Fruit fly (Drosophila melanogaster): ENCODE data around the gene Bin1.

The Bin1 gene

DNA sequence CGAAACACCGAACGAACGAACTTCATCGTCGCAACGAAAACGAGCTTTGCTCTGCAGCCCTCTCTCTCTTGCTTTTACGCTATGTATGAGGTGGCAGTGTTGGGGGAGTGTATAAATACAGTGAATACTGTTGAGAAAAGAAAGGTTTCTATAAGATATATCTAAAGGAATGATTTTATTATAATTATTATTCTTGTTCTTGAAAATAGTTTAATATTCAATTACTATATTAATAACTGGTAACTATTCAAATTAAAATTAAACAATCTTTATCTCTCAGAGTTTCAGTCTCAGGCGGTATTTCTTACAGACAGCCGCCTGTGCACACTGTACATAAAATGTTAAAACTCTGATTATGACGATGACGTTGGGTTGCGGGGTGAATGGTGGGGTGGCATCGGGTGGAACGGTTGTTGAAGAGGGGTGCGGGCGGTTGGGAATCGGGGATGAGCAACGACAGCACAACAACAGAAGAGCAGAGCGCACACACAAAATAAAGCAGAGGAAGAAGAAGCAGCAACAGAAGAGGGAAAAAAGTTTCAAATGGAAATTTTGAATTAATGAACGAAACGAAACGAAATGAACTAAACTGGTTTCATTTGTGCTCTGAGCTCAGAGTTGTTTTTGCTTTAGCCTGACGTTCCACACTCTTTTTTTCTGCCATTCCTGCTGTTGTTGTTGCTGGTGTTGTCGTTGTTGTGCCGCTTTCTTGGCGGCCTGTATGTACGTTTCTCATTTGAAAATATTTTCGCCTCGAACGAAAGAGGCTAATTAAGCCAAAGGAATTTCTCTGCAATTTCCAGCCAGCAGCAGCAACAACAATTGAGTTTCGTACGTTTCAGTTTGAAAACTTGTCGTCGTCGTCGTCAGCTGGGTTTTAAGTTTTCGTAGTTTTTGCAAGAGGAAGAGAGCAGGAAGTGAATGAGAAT lies 47.6 kb upstream of the Bin1 start (continued):
- TF ChIP-seq Met (GFP tag; optimal IDR thresholded peaks at IDR 0.05) (peak; percentile 93), CG9139 (GFP tag; optimal IDR thresholded peaks at IDR 0.05) (peak; percentile 92), Sox15 (GFP tag; optimal IDR thresholded peaks at IDR 0.05) (peak; percentile 94), lz (GFP tag; optimal IDR thresholded peaks at IDR 0.05) (peak; percentile 94), CG11902 (GFP tag; optimal IDR thresholded peaks at IDR 0.05) (peak; percentile 97), spab (GFP tag; optimal IDR thresholded peaks at IDR 0.05) (peak; percentile 96), Ets96B (tag; optimal IDR thresholded peaks at IDR 0.05) (peak; percentile 99), salr (GFP tag; optimal IDR thresholded peaks at IDR 0.05) (peak; percentile 91 to 98), CG6276 (GFP tag; optimal IDR thresholded peaks at IDR 0.05) (peak; percentile 95), CG16779 (tag; optimal IDR thresholded peaks at IDR 0.05) (peak; percentile 93), svp (GFP tag) (peak; percentile 92), CG6854 (GFP tag; optimal IDR thresholded peaks at IDR 0.05) (peak; percentile 86), CG1621 (tag; optimal IDR thresholded peaks at IDR 0.05) (peak; percentile 86), net (GFP tag; optimal IDR thresholded peaks at IDR 0.05) (peak; percentile 96), CG3032 (tag; optimal IDR thresholded peaks at IDR 0.05) (peak; percentile 98), OdsH (GFP tag; optimal IDR thresholded peaks at IDR 0.05) (peak; percentile 97), CG8319 (GFP tag; optimal IDR thresholded peaks at IDR 0.05) (peak; percentile 96), CG10669 (GFP tag; optimal IDR thresholded peaks at IDR 0.05) (peak; percentile 97)

DNA sequence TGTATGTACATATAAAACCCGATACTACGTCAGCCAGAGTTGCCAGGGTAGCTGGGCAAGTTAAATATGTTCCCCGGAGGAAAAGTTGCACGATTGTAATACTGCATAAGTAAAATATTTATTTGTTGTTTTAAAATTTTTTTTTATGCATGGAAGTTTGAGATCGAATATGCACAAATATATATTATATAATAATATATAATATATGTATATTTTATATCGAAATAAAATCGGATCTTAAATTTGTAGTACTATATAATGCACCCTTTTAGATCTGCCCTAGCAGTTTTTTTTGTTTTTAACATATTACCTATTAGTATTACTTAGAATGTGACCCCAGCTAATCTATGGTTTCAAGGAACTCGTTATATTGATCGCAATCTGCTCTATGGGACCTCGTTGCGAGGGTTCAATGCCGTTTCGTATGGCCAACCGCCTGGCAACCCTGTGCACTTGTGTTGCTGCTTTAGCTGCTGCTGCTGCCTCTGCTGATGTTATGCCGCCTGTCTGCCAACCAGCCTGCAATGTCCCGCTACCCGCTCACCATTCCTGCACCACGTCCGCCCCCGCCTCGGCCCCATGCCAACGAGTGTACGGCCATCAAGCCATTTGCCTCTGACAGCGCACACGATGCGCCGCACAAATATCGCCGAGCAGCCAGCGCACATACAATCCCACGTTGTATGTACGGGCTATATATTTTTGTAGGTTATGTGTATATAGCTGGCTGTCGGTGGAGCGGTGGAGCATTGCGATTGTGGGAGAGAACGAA lies 46.8 kb upstream of the Bin1 start:
- TF ChIP-seq CG11294 (GFP tag; IDR thresholded peaks at IDR 0.05) = no peak
- TF ChIP-seq CG7368 (GFP tag; optimal IDR thresholded peaks at IDR 0.05) = no peak
- peak; percentile 91 for TF ChIP-seq spab (GFP tag; optimal IDR thresholded peaks at IDR 0.05)
- no peak for TF ChIP-seq eg (GFP tag; IDR thresholded peaks at IDR 0.05)
- TF ChIP-seq Met (GFP tag; optimal IDR thresholded peaks at IDR 0.05) = peak; percentile 70
- TF ChIP-seq fkh (GFP tag; optimal IDR thresholded peaks at IDR 0.05) = peak; percentile 12
- peak; percentile 82 for TF ChIP-seq CG10669 (GFP tag; optimal IDR thresholded peaks at IDR 0.05)
- no peak for TF ChIP-seq CG6854 (GFP tag; optimal IDR thresholded peaks at IDR 0.05)
- peak; percentile 85 for TF ChIP-seq Sox15 (GFP tag; optimal IDR thresholded peaks at IDR 0.05)
- no peak for TF ChIP-seq Eip75B (GFP tag; optimal IDR thresholded peaks at IDR 0.05)
- TF ChIP-seq CG10631 (GFP tag; optimal IDR thresholded peaks at IDR 0.05) = peak; percentile 98
- TF ChIP-seq acj6 (GFP tag; optimal IDR thresholded peaks at IDR 0.05) = peak; percentile 87
- TF ChIP-seq Smox (GFP tag; optimal IDR thresholded peaks at IDR 0.05) = peak; percentile 24
- peak; percentile 32 for TF ChIP-seq Eip93F (GFP tag; optimal IDR thresholded peaks at IDR 0.05)
- peak; percentile 93 for TF ChIP-seq CG6276 (GFP tag; optimal IDR thresholded peaks at IDR 0.05)
- peak; percentile 67 for TF ChIP-seq CG6792 (GFP tag; optimal IDR thresholded peaks at IDR 0.05)
- peak; percentile 47 for TF ChIP-seq Sox14 (GFP tag; optimal IDR thresholded peaks at IDR 0.05)
- TF ChIP-seq CG15336 (GFP tag; IDR thresholded peaks at IDR 0.05) = no peak
- peak; percentile 87 for TF ChIP-seq lz (GFP tag; optimal IDR thresholded peaks at IDR 0.05)
- peak; percentile 95 for TF ChIP-seq CG8632 (GFP tag; optimal IDR thresholded peaks at IDR 0.05)
- peak; percentile 74 for TF ChIP-seq vri (GFP tag; optimal IDR thresholded peaks at IDR 0.05)
- peak; percentile 96 for TF ChIP-seq CG34406 (GFP tag; optimal IDR thresholded peaks at IDR 0.05)
- no peak for TF ChIP-seq CG6163 (GFP tag; IDR thresholded peaks at IDR 0.05)
- no peak for TF ChIP-seq fd85E (GFP tag; optimal IDR thresholded peaks at IDR 0.05)
- peak; percentile 98 for TF ChIP-seq CG32006 (GFP tag; optimal IDR thresholded peaks at IDR 0.05)
- TF ChIP-seq CG3919 (GFP tag; optimal IDR thresholded peaks at IDR 0.05) = peak; percentile 64
- TF ChIP-seq CG6808 (GFP tag; optimal IDR thresholded peaks at IDR 0.05) = peak; percentile 93
- peak; percentile 85 for TF ChIP-seq OdsH (GFP tag; optimal IDR thresholded peaks at IDR 0.05)
- peak; percentile 75 for TF ChIP-seq CG31627 (GFP tag; optimal IDR thresholded peaks at IDR 0.05)
- TF ChIP-seq Blimp-1 (GFP tag; optimal IDR thresholded peaks at IDR 0.05) = peak; percentile 87
- peak; percentile 77 for TF ChIP-seq Hr39 (GFP tag; optimal IDR thresholded peaks at IDR 0.05)
- peak; percentile 11 for TF ChIP-seq CG1621 (tag; optimal IDR thresholded peaks at IDR 0.05)
- TF ChIP-seq dac (GFP tag; optimal IDR thresholded peaks at IDR 0.05) = peak; percentile 74
- TF ChIP-seq salr (GFP tag; optimal IDR thresholded peaks at IDR 0.05) = peak; percentile 41 to 83
- TF ChIP-seq ss (GFP tag; optimal IDR thresholded peaks at IDR 0.05) = peak; percentile 83 to 94
- peak; percentile 84 for TF ChIP-seq fd59A (GFP tag; optimal IDR thresholded peaks at IDR 0.05)
- TF ChIP-seq CG16779 (tag; optimal IDR thresholded peaks at IDR 0.05) = peak; percentile 85

Measured in whole organism, prepupa.